Worm (Caenorhabditis elegans) whole organism, L1 larva: Measurements from ENCODE around the gene chil-3.

Experiments
- C34B4.2 ChIP-seq: sonication (generic microtip); optimal IDR thresholded peaks from 2 replicates; lab custom pipeline; 2017; ENCODE audit warnings: mild to moderate bottlenecking, missing genetic modification characterization, missing compliant biosample characterization
- ama-1 ChIP-seq: fragments of 150-350 bp; optimal IDR thresholded peaks from 2 replicates; lab custom pipeline; 2014
- ets-5 ChIP-seq: fragments of 200-800 bp; sonication (Bioruptor generic); IDR thresholded peaks from 2 replicates; pipeline ENCODE4 v1.3.6; 2022; ENCODE audit warnings: missing genetic modification characterization, missing compliant biosample characterization
- lin-13 ChIP-seq: fragments of 150-350 bp; optimal IDR thresholded peaks from 2 replicates; lab custom pipeline; 2014; ENCODE audit warnings: missing biosample characterization, missing genetic modification reagents, missing genetic modification characterization
- nhr-71 ChIP-seq: sonication (generic microtip); optimal IDR thresholded peaks from 2 replicates; lab custom pipeline; 2016; ENCODE audit warnings: mild to moderate bottlenecking, missing genetic modification characterization, moderate library complexity, missing compliant biosample characterization
- tlp-1 ChIP-seq: fragments of 150-350 bp; optimal IDR thresholded peaks from 2 replicates; lab custom pipeline; 2014; ENCODE audit warnings: missing biosample characterization, missing genetic modification characterization
- ztf-11 ChIP-seq, 2 experiments: sonication (generic microtip); optimal IDR thresholded peaks; 2 replicates each; lab custom pipeline; 2016 to 2017; ENCODE audit warnings: missing genetic modification characterization in 2 of 2, missing biosample characterization in 1 of 2, missing compliant biosample characterization in 1 of 2

DNA sequence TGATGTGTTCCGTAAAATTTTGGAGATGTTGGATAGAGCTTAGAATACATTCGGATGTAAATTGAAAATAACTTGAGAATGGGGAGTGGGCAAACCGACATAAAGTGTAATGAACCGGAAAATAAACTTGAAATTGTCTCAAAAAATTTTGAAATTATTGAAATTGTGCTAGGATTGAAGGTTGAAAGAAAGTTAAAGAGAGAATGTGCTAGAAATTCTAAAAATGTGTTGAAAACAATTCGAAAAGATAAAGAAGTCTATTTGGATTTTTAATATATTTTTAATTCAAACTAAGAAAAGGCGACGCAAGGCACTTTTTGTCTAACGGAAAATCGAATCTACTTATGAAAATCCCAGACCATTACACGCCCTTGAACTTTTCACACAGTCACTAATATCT, 27.4 kb downstream of the chil-3 start, which contains the start of gene ZK938.3:
- TF ChIP-seq ets-5 (GFP tag; lab: Robert Waterston, UW) (no peak), ztf-11 (tag; optimal IDR thresholded peaks at IDR 0.05; lab: Kevin White, UChicago) (no peak), lin-13 (no peak), ama-1 (no peak), C34B4.2 (no peak), nhr-71 (no peak), tlp-1 (tag; lab: Kevin White, UChicago) (no peak)
